Worm (Caenorhabditis elegans) whole organism, L4 larva: ENCODE data around the gene K09D9.1.

Experiments
- F49E8.2 ChIP-seq: sonication (generic microtip); optimal IDR thresholded peaks from 2 replicates; lab custom pipeline; 2016; ENCODE audit warnings: missing compliant biosample characterization, mild to moderate bottlenecking, missing genetic modification characterization, borderline replicate concordance
- T26A8.4 ChIP-seq: fragments of 200-800 bp; sonication (Bioruptor generic); IDR thresholded peaks from 2 replicates; pipeline ENCODE4 v1.3.6; 2022; ENCODE audit warnings: missing genetic modification characterization, missing compliant biosample characterization
- Y105C5A.15 ChIP-seq: fragments of 200-800 bp; sonication (Bioruptor generic); IDR thresholded peaks from 2 replicates; pipeline ENCODE4 v1.3.6; 2022; ENCODE audit warnings: missing genetic modification characterization, missing compliant biosample characterization
- Y5F2A.4 ChIP-seq: fragments of 200-800 bp; sonication (Bioruptor generic); optimal IDR thresholded peaks from 2 replicates; lab custom pipeline; 2018; ENCODE audit warnings: mild to moderate bottlenecking, missing genetic modification characterization, missing compliant biosample characterization
- ZK337.2 ChIP-seq: fragments of 200-800 bp; sonication (Bioruptor generic); IDR thresholded peaks from 2 replicates; pipeline ENCODE4 v1.3.6; 2022; ENCODE audit warnings: missing genetic modification reagents, missing genetic modification characterization, missing compliant biosample characterization
- aha-1 ChIP-seq: fragments of 150-350 bp; peaks from one replicate; lab custom pipeline; 2014; ENCODE audit warnings: missing biosample characterization, missing genetic modification characterization
- arid-1 ChIP-seq: fragments of 200-800 bp; sonication (Bioruptor generic); conservative IDR thresholded peaks from 2 replicates; pipeline ENCODE4 v1.3.6; 2022; ENCODE audit warnings: missing genetic modification reagents, missing genetic modification characterization, missing compliant biosample characterization
- ces-1 ChIP-seq: fragments of 150-350 bp; sonication (generic microtip); optimal IDR thresholded peaks from 4 replicates; lab custom pipeline; 2014; ENCODE audit warnings: missing biosample characterization, missing genetic modification reagents, missing genetic modification characterization
- ctbp-1 ChIP-seq: fragments of 200-800 bp; sonication (Bioruptor generic); IDR thresholded peaks from 2 replicates; pipeline ENCODE4 v1.3.6; 2022; ENCODE audit warnings: missing genetic modification reagents, missing genetic modification characterization, missing compliant biosample characterization
- daf-16 ChIP-seq, 3 experiments: sonication (generic microtip); optimal IDR thresholded peaks; 2 replicates each; lab custom pipeline; 2016 to 2017; ENCODE audit warnings: missing genetic modification characterization in 3 of 3, missing genetic modification reagents in 3 of 3, mild to moderate bottlenecking in 2 of 3, missing compliant biosample characterization in 2 of 3, missing biosample characterization in 1 of 3, moderate library complexity in 1 of 3
- daf-8 ChIP-seq: fragments of 200-800 bp; sonication (Bioruptor generic); IDR thresholded peaks from 2 replicates; pipeline ENCODE4 v1.3.6; 2022; ENCODE audit warnings: missing genetic modification characterization, missing compliant biosample characterization
- dmd-6 ChIP-seq: fragments of 200-800 bp; sonication (Bioruptor generic); IDR thresholded peaks from 2 replicates; pipeline ENCODE4 v1.3.6; 2022; ENCODE audit warnings: missing genetic modification reagents, missing genetic modification characterization, missing compliant biosample characterization
- duxl-1 ChIP-seq: sonication (generic microtip); optimal IDR thresholded peaks from 2 replicates; lab custom pipeline; 2016; ENCODE audit warnings: mild to moderate bottlenecking, missing genetic modification characterization, moderate library complexity, missing compliant biosample characterization; ENCODE audit not compliant: poor library complexity
- fkh-10 ChIP-seq: fragments of 150-350 bp; optimal IDR thresholded peaks from 2 replicates; lab custom pipeline; 2014; ENCODE audit warnings: missing biosample characterization, missing genetic modification reagents, missing genetic modification characterization
- hlh-30 ChIP-seq: sonication (generic microtip); optimal IDR thresholded peaks from 2 replicates; lab custom pipeline; 2017; ENCODE audit warnings: antibody characterized with exemption, mild to moderate bottlenecking, missing genetic modification characterization, missing compliant biosample characterization; ENCODE audit not compliant: insufficient read depth
- lin-1 ChIP-seq: fragments of 200-800 bp; sonication (Bioruptor generic); IDR thresholded peaks from 2 replicates; pipeline ENCODE4 v1.3.6; 2022; ENCODE audit warnings: missing genetic modification reagents, missing genetic modification characterization, missing compliant biosample characterization
- madf-5 ChIP-seq, 2 experiments: fragments of 200-800 bp; sonication (Bioruptor generic); IDR thresholded peaks; 2 replicates each; pipeline ENCODE4 v1.3.6; 2022; ENCODE audit warnings: missing compliant biosample characterization in 2 of 2, missing genetic modification characterization in 2 of 2
- mep-1 ChIP-seq: fragments of 150-350 bp; sonication (generic microtip); optimal IDR thresholded peaks from 3 replicates; lab custom pipeline; 2014; ENCODE audit warnings: missing biosample characterization, missing genetic modification characterization
- mes-2 ChIP-seq: sonication (generic microtip); optimal IDR thresholded peaks from 2 replicates; lab custom pipeline; 2016; ENCODE audit warnings: missing genotype, mild to moderate bottlenecking, missing genetic modification characterization, missing compliant biosample characterization; ENCODE audit not compliant: poor library complexity, severe bottlenecking
- mxl-3 ChIP-seq: fragments of 200-800 bp; sonication (Bioruptor generic); optimal IDR thresholded peaks from 2 replicates; lab custom pipeline; 2018; ENCODE audit warnings: mild to moderate bottlenecking, missing genetic modification characterization, missing compliant biosample characterization
- nhr-10 ChIP-seq: fragments of 150-350 bp; optimal IDR thresholded peaks from 2 replicates; lab custom pipeline; 2014; ENCODE audit warnings: missing biosample characterization, missing genetic modification characterization
- nhr-102 ChIP-seq: sonication (generic microtip); optimal IDR thresholded peaks from 2 replicates; lab custom pipeline; 2016; ENCODE audit warnings: mild to moderate bottlenecking, missing genetic modification characterization, moderate library complexity, missing compliant biosample characterization
- nhr-237 ChIP-seq: sonication (generic microtip); optimal IDR thresholded peaks from 2 replicates; lab custom pipeline; 2017; ENCODE audit warnings: missing biosample characterization, missing genetic modification characterization
- nhr-28 ChIP-seq: fragments of 150-350 bp; optimal IDR thresholded peaks from 2 replicates; lab custom pipeline; 2014; ENCODE audit warnings: missing biosample characterization, missing genetic modification characterization
- nhr-41 ChIP-seq: fragments of 200-800 bp; sonication (Bioruptor generic); IDR thresholded peaks from 2 replicates; pipeline ENCODE4 v1.3.6; 2022; ENCODE audit warnings: missing genetic modification reagents, missing genetic modification characterization, missing compliant biosample characterization
- nhr-6 ChIP-seq: fragments of 150-350 bp; optimal IDR thresholded peaks from 2 replicates; lab custom pipeline; 2014; ENCODE audit warnings: missing biosample characterization, missing genetic modification characterization
- pqm-1 ChIP-seq: sonication (generic microtip); optimal IDR thresholded peaks from 2 replicates; lab custom pipeline; 2017; ENCODE audit warnings: missing biosample characterization, missing genetic modification characterization
- saeg-2 ChIP-seq: fragments of 200-800 bp; sonication (Bioruptor generic); IDR thresholded peaks from 2 replicates; pipeline ENCODE4 v1.3.6; 2022; ENCODE audit warnings: missing genetic modification reagents, missing genetic modification characterization, missing compliant biosample characterization
- set-16 ChIP-seq: fragments of 200-800 bp; sonication (Bioruptor generic); IDR thresholded peaks from 2 replicates; pipeline ENCODE4 v1.3.6; 2022; ENCODE audit warnings: missing genetic modification reagents, missing genetic modification characterization, missing compliant biosample characterization
- tag-97 ChIP-seq: fragments of 200-800 bp; sonication (Bioruptor generic); IDR thresholded peaks from 2 replicates; pipeline ENCODE4 v1.3.6; 2022; ENCODE audit warnings: missing genetic modification characterization, missing compliant biosample characterization
- tra-1 ChIP-seq: fragments of 200-800 bp; sonication (Bioruptor generic); IDR thresholded peaks from 2 replicates; pipeline ENCODE4 v1.3.6; 2022; ENCODE audit warnings: missing genetic modification reagents, missing genetic modification characterization, missing compliant biosample characterization
- vab-7 ChIP-seq: fragments of 200-800 bp; sonication (Bioruptor generic); IDR thresholded peaks from 2 replicates; pipeline ENCODE4 v1.3.6; 2022; ENCODE audit warnings: missing genetic modification reagents, missing genetic modification characterization, missing compliant biosample characterization
- zfp-2 ChIP-seq: sonication (generic microtip); optimal IDR thresholded peaks from 2 replicates; lab custom pipeline; 2016; ENCODE audit warnings: mild to moderate bottlenecking, missing genetic modification characterization, missing compliant biosample characterization
- zip-11 ChIP-seq: fragments of 200-800 bp; sonication (Bioruptor generic); IDR thresholded peaks from 2 replicates; pipeline ENCODE4 v1.3.6; 2022; ENCODE audit warnings: missing genetic modification characterization, missing compliant biosample characterization
- zip-2 ChIP-seq: fragments of 150-350 bp; optimal IDR thresholded peaks from 2 replicates; lab custom pipeline; 2014; ENCODE audit warnings: missing biosample characterization, missing genetic modification characterization
- ztf-11 ChIP-seq: fragments of 150-350 bp; optimal IDR thresholded peaks from 2 replicates; lab custom pipeline; 2014; ENCODE audit warnings: missing biosample characterization, missing genetic modification characterization
- ztf-7 ChIP-seq: fragments of 150-350 bp; optimal IDR thresholded peaks from 2 replicates; lab custom pipeline; 2014; ENCODE audit warnings: missing biosample characterization, missing genetic modification characterization

The K09D9.1 gene

DNA sequence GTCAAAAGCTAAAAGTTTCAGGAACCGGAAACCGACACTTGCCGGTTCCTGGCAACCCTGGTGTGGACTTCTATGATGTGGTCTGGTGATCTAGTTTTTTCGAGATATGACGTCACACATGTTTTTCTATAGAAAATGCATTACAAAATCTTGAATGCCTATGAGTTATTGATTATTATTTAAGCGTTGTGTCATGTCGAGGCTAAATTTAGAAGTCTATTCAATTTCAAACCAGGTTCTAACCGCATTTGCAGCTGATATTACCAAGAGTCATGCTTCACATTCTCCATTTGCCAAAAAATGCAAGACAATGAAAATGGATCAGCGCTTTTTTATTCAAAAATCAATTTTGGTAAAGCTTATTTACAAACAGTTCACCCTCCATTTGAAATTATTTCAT, 5.7 kb upstream of the K09D9.1 start, which contains the start of gene K09D9.3:
K09D9.3 (plus strand) TSS at position 301 of the 400 bp plus-strand sequence.
- TF ChIP-seq ZK337.2 (no peak), tra-1 (no peak)

DNA sequence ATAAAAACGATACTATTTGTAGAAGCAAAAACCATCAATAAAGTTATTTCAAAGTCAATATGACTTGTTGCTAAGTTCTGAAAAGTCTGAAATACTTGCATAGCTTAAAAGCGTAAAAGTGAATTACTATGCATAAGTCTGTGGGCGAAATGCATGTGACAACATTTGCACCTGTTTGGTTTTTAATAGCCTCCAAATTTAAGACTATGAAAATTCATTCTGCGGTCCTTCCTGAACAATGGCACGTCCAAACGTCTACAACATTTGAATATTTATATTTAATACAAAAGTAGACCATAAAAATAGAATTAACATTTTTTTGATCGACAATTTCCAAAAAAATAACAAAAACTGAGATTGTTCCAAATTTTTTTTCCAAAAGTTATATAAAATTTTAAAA, 3.1 kb upstream of the K09D9.1 start, which contains the start of gene K09D9.14:
K09D9.14 (minus strand) TSS at position 101 of the 400 bp plus-strand sequence.
- TF ChIP-seq saeg-2 (GFP tag; lab: Robert Waterston, UW) (no peak), ces-1 (no peak), nhr-41 (GFP tag; lab: Robert Waterston, UW) (no peak), arid-1 (GFP tag; lab: Robert Waterston, UW) (no peak), nhr-102 (no peak), madf-5 (GFP tag; IDR thresholded peaks at IDR 0.05; lab: Robert Waterston, UW) (no peak), mxl-3 (no peak), lin-1 (no peak), ztf-7 (tag; lab: Kevin White, UChicago) (no peak)

DNA sequence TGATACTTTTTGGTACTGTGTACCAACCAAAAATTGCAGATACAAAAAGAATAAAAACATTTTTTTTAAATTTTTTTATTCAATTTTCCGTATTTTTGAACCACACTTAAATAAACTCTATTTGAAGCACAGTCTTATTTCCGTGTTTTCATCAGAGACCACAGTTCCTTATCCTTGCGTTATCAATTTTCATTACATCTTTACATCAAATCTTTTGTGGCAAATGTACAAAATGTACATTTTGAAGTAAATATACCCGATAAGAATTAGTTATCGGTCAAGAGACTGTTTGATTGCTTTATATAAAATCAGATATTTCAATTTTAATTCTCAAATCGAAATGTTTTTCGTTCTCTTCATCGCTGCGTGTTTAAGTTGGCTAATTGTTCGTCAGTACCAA, 2.5 kb upstream of the K09D9.1 start, which contains the start of gene cyp-35A3:
cyp-35A3 (plus strand) TSS at position 301 of the 400 bp plus-strand sequence.
- TF ChIP-seq Y105C5A.15 (GFP tag; lab: Robert Waterston, UW) (no peak), T26A8.4 (no peak), daf-8 (GFP tag; lab: Robert Waterston, UW) (no peak), nhr-237 (tag; lab: Kevin White, UChicago) (no peak), zfp-2 (tag; lab: Kevin White, UChicago) (no peak), zip-11 (GFP tag; lab: Robert Waterston, UW) (no peak), tag-97 (no peak)

DNA sequence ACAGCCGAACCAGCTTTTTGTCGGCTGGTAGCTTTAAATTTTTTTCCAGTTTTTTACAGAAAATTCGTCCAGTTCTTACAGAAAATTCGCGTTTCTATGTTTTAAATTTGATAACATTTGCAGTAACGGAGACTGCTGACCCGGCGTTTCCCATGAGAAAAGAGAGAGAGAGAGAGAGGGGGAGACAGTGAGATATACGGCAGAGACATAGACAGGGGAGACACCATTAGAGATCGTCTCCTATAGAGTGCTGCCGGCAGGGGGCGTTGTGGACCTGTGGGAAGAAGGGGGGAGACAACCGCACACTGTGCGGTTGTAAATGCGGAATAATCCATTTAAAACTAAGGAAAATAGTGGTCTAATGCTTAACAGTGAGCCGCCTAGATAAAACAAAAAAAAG, 4.8 kb downstream of the K09D9.1 start:
- peak; percentile 31 for TF ChIP-seq mes-2
- TF ChIP-seq hlh-30 (tag; lab: Kevin White, UChicago), result peak; percentile 31
- TF ChIP-seq duxl-1 (tag; lab: Kevin White, UChicago), result peak; percentile 54
- peak; percentile 31 for TF ChIP-seq aha-1
- TF ChIP-seq fkh-10 (GFP tag; lab: Kevin White, UChicago), result no peak
- TF ChIP-seq Y5F2A.4 (GFP tag; lab: Kevin White, UChicago), result no peak
- peak; percentile 1 for TF ChIP-seq nhr-28 (tag; lab: Kevin White, UChicago)

DNA sequence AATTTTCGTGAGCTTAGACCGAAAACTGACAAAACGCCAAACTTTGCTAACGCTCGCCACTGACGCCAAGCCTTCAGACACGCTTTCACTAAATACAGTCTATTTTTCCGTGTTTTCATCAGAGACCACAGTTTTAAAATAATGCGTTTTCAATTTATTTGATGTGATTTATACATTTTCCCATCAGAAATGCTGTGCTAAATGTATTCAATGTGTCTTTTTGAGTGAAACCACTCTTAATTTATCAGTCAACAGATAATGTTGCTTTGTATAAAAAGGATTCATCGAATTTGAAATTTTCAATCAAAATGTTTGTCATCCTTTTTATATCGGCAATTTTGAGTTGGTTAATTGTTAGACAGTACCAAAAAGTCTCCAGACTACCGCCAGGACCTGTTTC, 6.5 kb downstream of the K09D9.1 start, which contains the start of gene cyp-35A4:
cyp-35A4 (plus strand) TSS at position 301 of the 400 bp plus-strand sequence.
- no peak for TF ChIP-seq set-16 (GFP tag; lab: Robert Waterston, UW)
- no peak for TF ChIP-seq ZK337.2
- no peak for TF ChIP-seq ztf-11 (tag; lab: Kevin White, UChicago)
- TF ChIP-seq dmd-6 (GFP tag; lab: Robert Waterston, UW), result no peak
- TF ChIP-seq vab-7 (GFP tag; lab: Robert Waterston, UW), result no peak
- TF ChIP-seq T26A8.4, result no peak
- TF ChIP-seq, all 104 proteins: peak for 0

DNA sequence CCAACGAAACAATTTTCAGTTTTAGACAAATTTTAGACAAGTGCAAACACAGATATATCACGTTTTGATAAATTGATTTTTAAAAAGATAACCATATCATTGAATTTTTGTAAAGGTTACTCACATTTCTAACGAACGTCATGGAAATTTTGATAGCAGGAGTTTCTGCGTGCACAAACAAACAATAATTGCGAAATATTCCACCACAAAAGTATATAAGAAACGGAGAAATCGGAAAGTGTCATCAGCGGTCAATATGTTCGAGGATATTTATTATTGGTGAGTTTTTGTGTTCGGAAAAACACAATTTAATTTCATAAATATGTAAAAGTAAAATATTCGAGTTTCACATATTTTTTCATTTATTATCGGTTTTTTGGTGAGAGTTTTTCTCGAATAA, 9.5 kb downstream of the K09D9.1 start, which contains the start of gene C49G7.7:
C49G7.7 (plus strand) TSS at position 174 of the 400 bp plus-strand sequence.
- TF ChIP-seq dmd-6 (GFP tag; lab: Robert Waterston, UW) (no peak), ctbp-1 (GFP tag; lab: Robert Waterston, UW) (no peak), F49E8.2 (no peak), mep-1 (no peak), nhr-10 (tag; lab: Kevin White, UChicago) (no peak), nhr-6 (tag; lab: Kevin White, UChicago) (no peak), daf-16 (GFP tag; optimal IDR thresholded peaks at IDR 0.05; lab: Kevin White, UChicago) (no peak), daf-16 (tag; optimal IDR thresholded peaks at IDR 0.05; lab: Kevin White, UChicago) (peak; percentile 27), aha-1 (peak; percentile 32), pqm-1 (tag; lab: Kevin White, UChicago) (peak; percentile 29), nhr-102 (no peak), zip-2 (tag; lab: Kevin White, UChicago) (peak; percentile 58)
- TF ChIP-seq, all 104 proteins: peak for 4
